Worm (Caenorhabditis elegans): ENCODE measurements around the gene sdz-6.

The sdz-6 gene

DNA sequence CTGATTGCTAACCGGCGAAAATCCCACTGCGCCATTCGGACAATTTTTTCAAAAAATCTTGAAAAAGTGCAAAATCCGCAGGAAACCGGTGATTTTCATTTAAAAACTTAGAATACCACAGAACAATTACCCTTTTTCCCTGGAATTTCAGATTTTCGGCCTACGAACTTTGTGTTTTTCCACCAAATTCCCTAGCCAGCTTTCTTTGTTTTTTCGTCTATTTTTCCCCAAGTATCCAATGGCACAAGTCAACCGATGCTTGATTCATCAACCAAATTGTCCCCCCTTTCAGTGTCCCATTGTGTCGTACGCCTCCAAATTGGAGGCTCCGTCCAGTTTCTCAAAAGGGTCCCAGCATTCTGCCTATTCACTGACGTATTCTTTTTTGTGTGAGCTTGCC is 49.8 kb downstream of the sdz-6 start, which contains the start of gene Y43F8A.1:
Y43F8A.1 (plus strand) TSS at position 301 of the 400 bp plus-strand sequence.
- TF ChIP-seq ceh-13 (GFP tag; optimal IDR thresholded peaks at IDR 0.05) = no peak
- TF ChIP-seq hnd-1 (tag; optimal IDR thresholded peaks at IDR 0.05) = no peak
- TF ChIP-seq tbx-37 (GFP tag; conservative IDR thresholded peaks at IDR 0.05) = no peak
- no peak for TF ChIP-seq tra-4 (tag; optimal IDR thresholded peaks at IDR 0.05)
- no peak for TF ChIP-seq ceh-36 (tag; optimal IDR thresholded peaks at IDR 0.05)
- TF ChIP-seq pes-1 (GFP tag; IDR thresholded peaks at IDR 0.05) = no peak
- TF ChIP-seq ets-7 (tag; optimal IDR thresholded peaks at IDR 0.05) = no peak
- no peak for TF ChIP-seq sea-1 (GFP tag; conservative IDR thresholded peaks at IDR 0.05)
- no peak for TF ChIP-seq ama-1 (optimal IDR thresholded peaks at IDR 0.05)
- no peak for TF ChIP-seq tbx-11 (GFP tag; IDR thresholded peaks at IDR 0.05)
- TF ChIP-seq aly-1 (tag; optimal IDR thresholded peaks at IDR 0.05) = no peak
- no peak for TF ChIP-seq F13C5.2 (tag; optimal IDR thresholded peaks at IDR 0.05)
- TF ChIP-seq scrt-1 (GFP tag; IDR thresholded peaks at IDR 0.05) = no peak
- no peak for TF ChIP-seq flt-1 (GFP tag; IDR thresholded peaks at IDR 0.05)
- no peak for TF ChIP-seq hmbx-1 (tag; optimal IDR thresholded peaks at IDR 0.05)
- no peak for TF ChIP-seq hmg-4 (GFP tag; optimal IDR thresholded peaks at IDR 0.05)
- no peak for TF ChIP-seq B0310.2 (tag; optimal IDR thresholded peaks at IDR 0.05)
